Fruit fly (Drosophila melanogaster) whole organism, embryonic: Measurements from ENCODE around the gene CG15279.

Experiments
- CG30431 ChIP-seq: fragments of 200-800 bp; sonication (Bioruptor generic); optimal IDR thresholded peaks from 2 replicates; lab custom pipeline; 2017; ENCODE audit warnings: missing biosample characterization, missing genetic modification characterization
- CG42726 ChIP-seq: fragments of 200-800 bp; sonication (Bioruptor generic); IDR thresholded peaks from 2 replicates; pipeline ENCODE4 v1.3.6; 2022; ENCODE audit warnings: missing biosample characterization, missing genetic modification characterization; ENCODE audit not compliant: partially characterized antibody
- CG7928 ChIP-seq: fragments of 200-800 bp; sonication (Bioruptor generic); optimal IDR thresholded peaks from 2 replicates; lab custom pipeline; 2017; ENCODE audit warnings: missing biosample characterization, mild to moderate bottlenecking, missing genetic modification characterization
- NK7.1 ChIP-seq: fragments of 200-800 bp; sonication (Bioruptor generic); optimal IDR thresholded peaks from 3 replicates; lab custom pipeline; 2016; ENCODE audit warnings: missing biosample characterization, missing genetic modification characterization
- chn ChIP-seq: fragments of 200-800 bp; sonication (Bioruptor generic); optimal IDR thresholded peaks from 2 replicates; lab custom pipeline; 2016; ENCODE audit warnings: missing biosample characterization, missing genetic modification characterization
- en ChIP-seq: fragments of 200-800 bp; sonication (Bioruptor generic); optimal IDR thresholded peaks from 2 replicates; lab custom pipeline; 2016; ENCODE audit warnings: missing biosample characterization, missing genetic modification characterization

DNA sequence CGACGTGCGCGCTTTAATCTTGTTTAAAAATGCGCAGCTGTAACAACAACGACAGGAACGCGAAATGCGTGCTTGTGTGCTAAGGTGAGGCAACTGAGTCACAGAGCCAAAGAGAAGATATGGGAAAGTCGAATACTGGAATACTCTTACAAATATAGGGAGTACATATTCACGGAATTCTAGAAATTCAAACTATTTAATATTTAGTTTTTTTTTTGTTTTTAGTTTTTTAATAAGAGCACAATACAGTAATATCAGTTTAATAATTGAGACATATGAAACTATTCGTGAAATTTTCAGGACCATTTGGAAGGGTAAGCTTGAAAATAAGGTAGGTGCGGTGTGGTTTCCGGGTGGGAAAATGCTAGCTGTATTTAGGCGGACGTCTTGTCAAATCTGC is 36.0 kb upstream of the CG15279 start:
- TF ChIP-seq CG30431 (GFP tag; lab: Kevin White, UChicago) (no peak), en (GFP tag; lab: Kevin White, UChicago) (no peak), CG42726 (no peak), chn (no peak), CG7928 (GFP tag; lab: Kevin White, UChicago) (no peak), NK7.1 (GFP tag; lab: Kevin White, UChicago) (no peak)
